Fruit fly (Drosophila melanogaster) Kc167 (cell line): ENCODE data around the gene CG43330.

Experiments
- Myc ChIP-seq: fragments of >200 bp; optimal IDR thresholded peaks from 2 replicates; lab custom pipeline; 2017; ENCODE audit warnings: missing external identifiers
- Sin3A ChIP-seq: fragments of >200 bp; optimal IDR thresholded peaks from 2 replicates; lab custom pipeline; 2018; ENCODE audit warnings: missing external identifiers
- h ChIP-seq: fragments of >200 bp; optimal IDR thresholded peaks from 3 replicates; lab custom pipeline; 2018; ENCODE audit warnings: missing external identifiers
- insv ChIP-seq: fragments of >200 bp; optimal IDR thresholded peaks from 3 replicates; lab custom pipeline; 2018; ENCODE audit warnings: missing external identifiers
- psq ChIP-seq: fragments of >200 bp; optimal IDR thresholded peaks from 2 replicates; lab custom pipeline; 2017; ENCODE audit warnings: missing external identifiers
- ttk ChIP-seq: sonication (Bioruptor generic); optimal IDR thresholded peaks from 2 replicates; lab custom pipeline; 2017; ENCODE audit warnings: missing external identifiers

The CG43330 gene

dm6 chr3L:22504323-22504722 is at the start of gene CG43330:
CG43330 (minus strand) TSS chr3L:22504423.
- no peak for TF ChIP-seq ttk (lab: Kevin White, UChicago)
- TF ChIP-seq Myc (lab: Kevin White, UChicago) = no peak
- no peak for TF ChIP-seq psq
- no peak for TF ChIP-seq Sin3A (lab: Kevin White, UChicago)
- no peak for TF ChIP-seq insv (lab: Kevin White, UChicago)
- no peak for TF ChIP-seq h (lab: Kevin White, UChicago)

- TF ChIP-seq Myc (lab: Kevin White, UChicago) (no peak), insv (lab: Kevin White, UChicago) (no peak)
Observed at dm6 chr3L:22549926-22550325, 45.7 kb upstream of the CG43330 start, which contains the start of gene Trxr2. Trxr2 (plus strand) TSS chr3L:22550226.

- TF ChIP-seq Myc (lab: Kevin White, UChicago) (no peak), psq (no peak)
Observed at dm6 chr3L:22548137-22548536, 43.9 kb upstream of the CG43330 start, which contains the start of gene CG11404. CG11404 (plus strand) TSS chr3L:22548437.

- TF ChIP-seq h (lab: Kevin White, UChicago) = no peak
- TF ChIP-seq insv (lab: Kevin White, UChicago) = no peak
- TF ChIP-seq ttk (lab: Kevin White, UChicago) = no peak
- TF ChIP-seq Myc (lab: Kevin White, UChicago) = no peak
- TF ChIP-seq psq = no peak
- no peak for TF ChIP-seq Sin3A (lab: Kevin White, UChicago)
Observed at dm6 chr3L:22520017-22520416, 15.8 kb upstream of the CG43330 start.

dm6 chr3L:22505118-22505517 is 895 bp upstream of the CG43330 start, which contains the start of gene CG43329:
CG43329 (minus strand) TSS chr3L:22505218.
- TF ChIP-seq Sin3A (lab: Kevin White, UChicago) (no peak), insv (lab: Kevin White, UChicago) (no peak), ttk (lab: Kevin White, UChicago) (no peak), Myc (lab: Kevin White, UChicago) (no peak), psq (no peak), h (lab: Kevin White, UChicago) (no peak)

dm6 chr3L:22503730-22504129 is 493 bp downstream of the CG43330 start, which contains the start of gene CG43331:
CG43331 (minus strand) TSS chr3L:22503830.
- TF ChIP-seq Myc (lab: Kevin White, UChicago) = no peak
- TF ChIP-seq ttk (lab: Kevin White, UChicago) = no peak
- TF ChIP-seq h (lab: Kevin White, UChicago) = no peak
- no peak for TF ChIP-seq psq
- TF ChIP-seq Sin3A (lab: Kevin White, UChicago) = no peak
- TF ChIP-seq insv (lab: Kevin White, UChicago) = no peak

dm6 chr3L:22501300-22501699 is 2.9 kb downstream of the CG43330 start, which contains the start of gene CG43312:
CG43312 (plus strand) TSS chr3L:22501600.
- TF ChIP-seq h (lab: Kevin White, UChicago) (no peak), ttk (lab: Kevin White, UChicago) (no peak), Myc (lab: Kevin White, UChicago) (no peak), psq (no peak), insv (lab: Kevin White, UChicago) (no peak), Sin3A (lab: Kevin White, UChicago) (no peak)

- TF ChIP-seq h (lab: Kevin White, UChicago) (no peak), psq (no peak), ttk (lab: Kevin White, UChicago) (no peak), Myc (lab: Kevin White, UChicago) (no peak), Sin3A (lab: Kevin White, UChicago) (no peak), insv (lab: Kevin White, UChicago) (no peak)
Observed at dm6 chr3L:22497594-22497993, 6.6 kb downstream of the CG43330 start.

dm6 chr3L:22483452-22483851 is 20.8 kb downstream of the CG43330 start:
- no peak for TF ChIP-seq Sin3A (lab: Kevin White, UChicago)

dm6 chr3L:22474081-22474845 is 30.0 kb downstream of the CG43330 start, which contains the start of gene CG11425:
CG11425 (plus strand) TSS chr3L:22474795.
- TF ChIP-seq ttk (lab: Kevin White, UChicago) (no peak), h (lab: Kevin White, UChicago) (no peak)

dm6 chr3L:22471586-22472291 is 32.5 kb downstream of the CG43330 start:
- TF ChIP-seq insv (lab: Kevin White, UChicago) (no peak), ttk (lab: Kevin White, UChicago) (no peak), psq (no peak), Myc (lab: Kevin White, UChicago) (no peak), h (lab: Kevin White, UChicago) (no peak), Sin3A (lab: Kevin White, UChicago) (no peak)

- TF ChIP-seq Sin3A (lab: Kevin White, UChicago) (no peak), psq (no peak), h (lab: Kevin White, UChicago) (no peak), ttk (lab: Kevin White, UChicago) (no peak), Myc (lab: Kevin White, UChicago) (no peak), insv (lab: Kevin White, UChicago) (no peak)
Observed at dm6 chr3L:22470299-22470791, 33.9 kb downstream of the CG43330 start, which contains the start of gene CG11426. CG11426 (plus strand) TSS chr3L:22470556.
